Worm (Caenorhabditis elegans) whole organism, early embryonic: ENCODE data around the gene dpy-9.

Experiments
- B0310.2 ChIP-seq: sonication (generic microtip); optimal IDR thresholded peaks from 2 replicates; lab custom pipeline; 2016; ENCODE audit warnings: mild to moderate bottlenecking, missing genetic modification characterization, missing compliant biosample characterization
- F13C5.2 ChIP-seq: sonication (generic microtip); optimal IDR thresholded peaks from 2 replicates; lab custom pipeline; 2017; ENCODE audit warnings: mild to moderate bottlenecking, missing genetic modification characterization, inconsistent platforms, missing compliant biosample characterization
- aly-1 ChIP-seq: sonication (generic microtip); optimal IDR thresholded peaks from 2 replicates; lab custom pipeline; 2016; ENCODE audit warnings: missing genetic modification characterization, missing compliant biosample characterization
- ama-1 ChIP-seq: fragments of 150-350 bp; optimal IDR thresholded peaks from 2 replicates; lab custom pipeline; 2014
- ceh-13 ChIP-seq: fragments of 200-800 bp; sonication (Bioruptor generic); optimal IDR thresholded peaks from 2 replicates; lab custom pipeline; 2018; ENCODE audit warnings: mild to moderate bottlenecking, missing genetic modification characterization, missing compliant biosample characterization
- ceh-36 ChIP-seq: sonication (generic microtip); optimal IDR thresholded peaks from 2 replicates; lab custom pipeline; 2016; ENCODE audit warnings: missing genetic modification characterization, inconsistent platforms, missing compliant biosample characterization
- ets-7 ChIP-seq: sonication (generic microtip); optimal IDR thresholded peaks from 2 replicates; lab custom pipeline; 2016; ENCODE audit warnings: missing genotype, missing genetic modification characterization, missing compliant biosample characterization
- flt-1 ChIP-seq: fragments of 200-800 bp; sonication (Bioruptor generic); IDR thresholded peaks from 2 replicates; pipeline ENCODE4 v1.3.6; 2022; ENCODE audit warnings: missing genetic modification characterization, missing compliant biosample characterization
- hmbx-1 ChIP-seq: sonication (generic microtip); optimal IDR thresholded peaks from 2 replicates; lab custom pipeline; 2016; ENCODE audit warnings: mild to moderate bottlenecking, missing genetic modification characterization, missing compliant biosample characterization
- hmg-4 ChIP-seq: fragments of 200-800 bp; sonication (Bioruptor generic); optimal IDR thresholded peaks from 2 replicates; lab custom pipeline; 2018; ENCODE audit warnings: mild to moderate bottlenecking, missing genetic modification characterization, missing compliant biosample characterization
- hnd-1 ChIP-seq: sonication (generic microtip); optimal IDR thresholded peaks from 2 replicates; lab custom pipeline; 2016; ENCODE audit warnings: missing genetic modification characterization, missing compliant biosample characterization
- pes-1 ChIP-seq: fragments of 200-800 bp; sonication (Bioruptor generic); IDR thresholded peaks from 2 replicates; pipeline ENCODE4 v1.3.6; 2022; ENCODE audit warnings: missing genetic modification reagents, missing genetic modification characterization, missing compliant biosample characterization
- scrt-1 ChIP-seq: fragments of 200-800 bp; sonication (Bioruptor generic); IDR thresholded peaks from 2 replicates; pipeline ENCODE4 v1.3.6; 2022; ENCODE audit warnings: missing genetic modification characterization, missing compliant biosample characterization
- sea-1 ChIP-seq: fragments of 200-800 bp; sonication (Bioruptor generic); conservative IDR thresholded peaks from 2 replicates; pipeline ENCODE4 v1.3.6; 2022; ENCODE audit warnings: missing genetic modification characterization, missing compliant biosample characterization
- tbx-11 ChIP-seq: fragments of 200-800 bp; sonication (Bioruptor generic); IDR thresholded peaks from 2 replicates; pipeline ENCODE4 v1.3.6; 2022; ENCODE audit warnings: missing genetic modification characterization, missing compliant biosample characterization
- tbx-37 ChIP-seq: fragments of 200-800 bp; sonication (Bioruptor generic); conservative IDR thresholded peaks from 2 replicates; pipeline ENCODE4 v1.3.6; 2022; ENCODE audit warnings: missing genetic modification reagents, missing genetic modification characterization, missing compliant biosample characterization
- tra-4 ChIP-seq: sonication (generic microtip); optimal IDR thresholded peaks from 2 replicates; lab custom pipeline; 2017; ENCODE audit warnings: missing genetic modification characterization, missing compliant biosample characterization

The dpy-9 gene

ce11 chrIV:296849-297248, 37.8 kb upstream of the dpy-9 start:
- TF ChIP-seq ets-7 (no peak), ceh-13 (GFP tag; lab: Kevin White, UChicago) (no peak), sea-1 (GFP tag; lab: Robert Waterston, UW) (no peak), hnd-1 (tag; lab: Kevin White, UChicago) (no peak), aly-1 (no peak), tbx-37 (GFP tag; lab: Robert Waterston, UW) (no peak), ama-1 (lab: Kevin White, UChicago) (no peak), hmbx-1 (no peak), tra-4 (tag; lab: Kevin White, UChicago) (no peak), hmg-4 (GFP tag; lab: Kevin White, UChicago) (no peak)

- TF ChIP-seq F13C5.2 (tag; lab: Kevin White, UChicago) (no peak), hnd-1 (tag; lab: Kevin White, UChicago) (no peak), tbx-37 (GFP tag; lab: Robert Waterston, UW) (no peak), flt-1 (GFP tag; lab: Robert Waterston, UW) (no peak), B0310.2 (no peak), sea-1 (GFP tag; lab: Robert Waterston, UW) (no peak)
Measured at ce11 chrIV:295734-296201, 36.8 kb upstream of the dpy-9 start.

ce11 chrIV:294737-295136, 35.7 kb upstream of the dpy-9 start:
- no peak for TF ChIP-seq flt-1 (GFP tag; lab: Robert Waterston, UW)
- no peak for TF ChIP-seq ceh-13 (GFP tag; lab: Kevin White, UChicago)
- no peak for TF ChIP-seq sea-1 (GFP tag; lab: Robert Waterston, UW)
- no peak for TF ChIP-seq pes-1 (GFP tag; lab: Robert Waterston, UW)
- TF ChIP-seq ama-1 (lab: Kevin White, UChicago) = no peak
- TF ChIP-seq hnd-1 (tag; lab: Kevin White, UChicago) = no peak
- TF ChIP-seq aly-1 = no peak
- TF ChIP-seq scrt-1 (GFP tag; lab: Robert Waterston, UW) = no peak
- TF ChIP-seq tbx-37 (GFP tag; lab: Robert Waterston, UW) = no peak

- TF ChIP-seq tra-4 (tag; lab: Kevin White, UChicago) (no peak), B0310.2 (no peak), ama-1 (lab: Kevin White, UChicago) (no peak), flt-1 (GFP tag; lab: Robert Waterston, UW) (no peak), hmg-4 (GFP tag; lab: Kevin White, UChicago) (no peak), F13C5.2 (tag; lab: Kevin White, UChicago) (no peak)
Measured at ce11 chrIV:293995-294700, 35.1 kb upstream of the dpy-9 start.

ce11 chrIV:293163-293755, 34.3 kb upstream of the dpy-9 start:
- TF ChIP-seq F13C5.2 (tag; lab: Kevin White, UChicago) (no peak), tbx-37 (GFP tag; lab: Robert Waterston, UW) (no peak), ets-7 (no peak)

- TF ChIP-seq ets-7 (no peak), F13C5.2 (tag; lab: Kevin White, UChicago) (no peak), scrt-1 (GFP tag; lab: Robert Waterston, UW) (no peak), tbx-11 (GFP tag; lab: Robert Waterston, UW) (no peak), B0310.2 (no peak), hnd-1 (tag; lab: Kevin White, UChicago) (no peak), ceh-36 (tag; lab: Kevin White, UChicago) (no peak), ama-1 (lab: Kevin White, UChicago) (no peak), pes-1 (GFP tag; lab: Robert Waterston, UW) (no peak), hmg-4 (GFP tag; lab: Kevin White, UChicago) (no peak), tbx-37 (GFP tag; lab: Robert Waterston, UW) (no peak), hmbx-1 (no peak), ceh-13 (GFP tag; lab: Kevin White, UChicago) (no peak), aly-1 (no peak)
Measured at ce11 chrIV:291851-292367, 32.9 kb upstream of the dpy-9 start.

- TF ChIP-seq hmg-4 (GFP tag; lab: Kevin White, UChicago) (no peak), hnd-1 (tag; lab: Kevin White, UChicago) (no peak), pes-1 (GFP tag; lab: Robert Waterston, UW) (no peak), B0310.2 (no peak), ama-1 (lab: Kevin White, UChicago) (no peak), tbx-11 (GFP tag; lab: Robert Waterston, UW) (no peak), sea-1 (GFP tag; lab: Robert Waterston, UW) (no peak), F13C5.2 (tag; lab: Kevin White, UChicago) (no peak), ets-7 (no peak)
Measured at ce11 chrIV:291356-291755, 32.4 kb upstream of the dpy-9 start, which contains the start of gene T21D12.7. T21D12.7 (minus strand) TSS chrIV:291456.

- TF ChIP-seq hmg-4 (GFP tag; lab: Kevin White, UChicago) (no peak), tra-4 (tag; lab: Kevin White, UChicago) (no peak), hmbx-1 (no peak), sea-1 (GFP tag; lab: Robert Waterston, UW) (no peak), aly-1 (no peak), B0310.2 (no peak), pes-1 (GFP tag; lab: Robert Waterston, UW) (no peak), ceh-13 (GFP tag; lab: Kevin White, UChicago) (no peak), tbx-11 (GFP tag; lab: Robert Waterston, UW) (no peak), ama-1 (lab: Kevin White, UChicago) (no peak), hnd-1 (tag; lab: Kevin White, UChicago) (no peak), ets-7 (no peak), ceh-36 (tag; lab: Kevin White, UChicago) (no peak), flt-1 (GFP tag; lab: Robert Waterston, UW) (no peak)
Measured at ce11 chrIV:290387-290786, 31.4 kb upstream of the dpy-9 start.
